Fruit fly (Drosophila melanogaster) Kc167 (cell line): Measurements from ENCODE around the gene CG14805.

ENCODE experiments used
- Myc ChIP-seq: fragments of >200 bp; optimal IDR thresholded peaks from 2 replicates; lab custom pipeline; 2017; ENCODE audit warnings: missing external identifiers
- Sin3A ChIP-seq: fragments of >200 bp; optimal IDR thresholded peaks from 2 replicates; lab custom pipeline; 2018; ENCODE audit warnings: missing external identifiers
- h ChIP-seq: fragments of >200 bp; optimal IDR thresholded peaks from 3 replicates; lab custom pipeline; 2018; ENCODE audit warnings: missing external identifiers
- insv ChIP-seq: fragments of >200 bp; optimal IDR thresholded peaks from 3 replicates; lab custom pipeline; 2018; ENCODE audit warnings: missing external identifiers
- psq ChIP-seq: fragments of >200 bp; optimal IDR thresholded peaks from 2 replicates; lab custom pipeline; 2017; ENCODE audit warnings: missing external identifiers
- ttk ChIP-seq: sonication (Bioruptor generic); optimal IDR thresholded peaks from 2 replicates; lab custom pipeline; 2017; ENCODE audit warnings: missing external identifiers

Gene CG14805

DNA sequence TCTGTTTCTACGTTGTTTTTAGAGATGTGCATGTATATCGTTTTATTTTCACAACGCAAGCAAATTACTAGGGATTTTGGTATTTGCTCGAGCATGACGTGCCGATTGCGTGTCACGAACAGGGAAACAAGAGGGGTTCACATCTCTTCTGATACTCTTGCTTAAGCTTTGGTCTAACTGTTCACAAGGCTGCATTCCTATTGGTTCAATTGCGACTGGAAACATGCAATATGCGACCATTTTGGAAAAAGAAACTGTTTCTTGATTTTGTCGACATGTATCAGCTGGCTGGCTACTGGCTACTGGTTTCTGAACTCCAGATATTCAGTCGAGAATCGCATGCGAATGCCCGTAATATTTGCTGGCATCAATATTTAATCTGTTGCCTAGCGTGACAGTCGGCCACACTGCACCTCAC lies 3.0 kb downstream of the CG14805 start, which contains the start of gene Coa8:
Coa8 (plus strand) TSS at position 144 of the 418 bp plus-strand sequence.
- no peak for TF ChIP-seq Sin3A (lab: Kevin White, UChicago)
- TF ChIP-seq Myc (lab: Kevin White, UChicago), result no peak
- no peak for TF ChIP-seq h (lab: Kevin White, UChicago)
- no peak for TF ChIP-seq insv
- no peak for TF ChIP-seq ttk
- TF ChIP-seq psq, result no peak

DNA sequence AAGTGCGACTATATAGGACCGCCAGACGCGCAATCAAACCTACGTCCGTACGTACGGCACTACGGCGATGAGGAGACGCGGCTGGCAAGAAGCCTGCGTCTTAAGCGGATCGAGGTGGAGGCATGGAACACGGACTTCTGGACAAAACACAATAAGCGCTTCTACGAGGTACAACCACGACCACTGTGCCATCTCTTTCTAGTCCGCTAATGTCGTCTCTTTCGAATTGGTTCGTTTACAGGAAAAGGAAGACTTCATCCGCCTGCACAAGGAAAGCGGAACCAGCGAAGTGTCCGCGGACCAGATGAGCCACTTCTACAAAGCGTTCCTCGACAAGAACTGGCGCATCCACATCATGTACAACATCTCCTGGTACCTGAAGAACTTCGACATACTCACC lies 3.7 kb downstream of the CG14805 start:
- TF ChIP-seq Myc (lab: Kevin White, UChicago), result no peak
- TF ChIP-seq h (lab: Kevin White, UChicago), result no peak
- no peak for TF ChIP-seq insv
- no peak for TF ChIP-seq Sin3A (lab: Kevin White, UChicago)
- no peak for TF ChIP-seq ttk

DNA sequence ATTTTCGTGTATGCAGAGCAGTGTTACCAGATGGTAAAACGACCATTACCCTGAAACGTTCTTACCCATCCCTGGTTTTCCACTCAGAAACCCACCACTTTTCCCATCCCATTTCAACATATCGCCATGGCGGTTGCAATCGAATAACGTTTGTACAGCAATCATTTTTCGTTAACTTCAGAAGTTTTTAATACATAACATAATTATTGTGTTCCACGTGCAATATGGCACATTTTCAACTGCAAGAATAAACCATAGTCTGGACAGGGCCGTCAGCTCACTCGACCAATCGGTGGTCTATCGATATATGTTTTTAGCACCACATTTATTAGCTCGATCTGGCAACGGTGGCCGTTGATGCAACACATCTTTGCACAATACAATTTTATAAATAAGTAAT lies 12.8 kb downstream of the CG14805 start, which contains the start of the genes trr and mRpL16:
trr (minus strand) TSS at position 25 of the 400 bp plus-strand sequence.
mRpL16 (plus strand) TSS at position 331 of the 400 bp plus-strand sequence.
- TF ChIP-seq ttk (no peak), psq (no peak), insv (no peak), Sin3A (lab: Kevin White, UChicago) (no peak), Myc (lab: Kevin White, UChicago) (no peak), h (lab: Kevin White, UChicago) (no peak)

DNA sequence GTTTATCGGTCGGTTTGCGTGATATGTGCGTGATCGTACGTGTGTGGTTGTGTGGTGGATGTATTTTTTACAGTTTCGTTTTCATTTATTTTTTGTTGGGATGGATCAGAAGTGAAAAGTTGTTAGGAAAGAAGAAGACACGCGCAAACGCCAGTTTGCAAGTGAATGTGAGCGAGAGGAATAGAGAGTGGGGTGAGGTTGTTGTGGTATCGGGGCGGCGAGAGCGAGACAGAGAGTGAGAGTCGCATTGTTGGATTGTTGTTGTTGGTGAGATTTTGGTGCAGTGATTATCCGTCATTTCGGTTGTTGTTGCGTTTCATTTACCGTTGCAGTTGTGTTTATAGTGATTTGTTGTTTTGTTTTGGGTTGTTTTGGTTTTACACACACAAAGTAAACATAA lies 16.4 kb downstream of the CG14805 start:
- no peak for TF ChIP-seq Myc (lab: Kevin White, UChicago)
- TF ChIP-seq Sin3A (lab: Kevin White, UChicago), result no peak
- TF ChIP-seq insv, result no peak
- TF ChIP-seq h (lab: Kevin White, UChicago), result no peak
- no peak for TF ChIP-seq ttk

DNA sequence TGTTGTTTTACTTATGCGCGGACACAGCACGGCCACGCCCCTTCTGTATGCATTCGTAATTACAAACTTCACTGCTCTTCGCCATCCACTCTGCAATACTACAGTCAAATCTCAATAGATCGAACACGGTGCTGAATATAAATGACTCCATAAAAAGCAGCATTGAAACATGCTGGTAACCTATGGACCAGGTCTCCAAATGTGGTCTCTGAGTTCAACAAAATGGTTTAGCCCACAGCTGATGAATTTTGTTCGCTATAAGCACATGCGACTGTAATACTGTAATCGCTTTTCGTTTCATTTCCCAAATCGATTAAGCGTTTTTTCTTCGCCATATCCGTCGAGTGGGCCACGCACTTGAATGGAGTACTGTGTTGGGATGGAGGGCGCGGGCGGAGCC lies 20.3 kb downstream of the CG14805 start:
- no peak for TF ChIP-seq ttk

DNA sequence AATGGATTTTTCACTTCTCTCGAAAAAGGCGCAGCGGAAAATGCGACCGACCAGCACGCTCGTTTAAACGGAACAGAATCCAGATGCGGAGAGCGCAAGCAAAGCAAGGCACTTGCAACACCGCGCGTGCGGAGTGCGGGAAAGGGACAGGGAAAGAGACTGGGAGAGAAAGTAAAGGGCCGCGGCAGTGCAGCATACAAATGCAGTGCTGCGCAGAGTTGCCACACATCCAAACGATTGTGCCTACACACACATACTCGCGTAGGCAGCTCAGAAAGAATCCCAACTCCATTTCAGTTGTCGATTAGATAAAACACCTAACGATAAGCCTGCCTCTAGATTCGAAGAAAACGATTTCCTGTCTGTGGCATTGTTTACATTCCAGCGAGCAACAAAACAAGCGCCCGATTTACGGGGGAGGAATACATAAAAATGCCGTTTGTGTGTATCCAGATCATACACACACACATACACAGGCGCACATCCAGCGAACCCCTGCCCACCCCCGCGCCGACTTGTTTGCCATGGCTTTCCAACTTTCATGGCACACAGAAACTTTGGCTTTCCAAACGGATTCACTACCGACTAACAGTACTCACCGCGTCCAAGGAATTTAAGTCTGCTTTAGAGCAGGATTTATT lies 22.4 kb downstream of the CG14805 start:
- TF ChIP-seq ttk (no peak), psq (no peak), Myc (lab: Kevin White, UChicago) (no peak), Sin3A (lab: Kevin White, UChicago) (no peak), insv (no peak), h (lab: Kevin White, UChicago) (no peak)

DNA sequence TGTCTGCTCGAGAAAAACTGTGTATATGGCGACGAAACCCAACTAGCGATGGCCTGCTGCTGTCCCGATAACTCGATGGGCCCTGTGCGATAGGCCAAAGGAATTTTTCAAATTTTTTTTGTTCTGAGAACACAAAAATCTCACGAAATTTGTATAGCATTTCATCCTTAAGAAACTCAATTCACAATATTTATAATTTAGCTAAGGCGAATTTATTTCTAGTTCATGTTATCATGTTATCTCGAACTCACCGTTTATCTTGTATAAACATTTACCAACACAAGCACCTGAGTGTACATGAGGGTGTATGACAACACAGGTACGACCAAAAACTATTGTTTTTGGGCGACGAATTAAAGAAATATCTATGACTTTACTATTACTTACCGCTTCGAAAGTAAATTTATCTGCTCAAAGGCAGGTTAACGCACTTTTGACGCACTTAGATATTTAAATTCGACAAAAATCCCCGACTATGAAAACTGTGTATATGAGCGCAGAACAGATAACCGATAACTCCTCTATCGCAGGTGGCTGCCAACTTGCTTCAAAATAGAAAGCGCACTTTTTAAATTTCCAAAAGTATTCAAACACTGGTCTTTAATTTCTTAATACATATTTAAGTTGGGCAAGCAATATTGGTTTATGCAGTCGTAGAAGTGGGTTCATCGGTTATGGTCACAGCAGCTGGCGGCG lies 23.2 kb downstream of the CG14805 start, which contains the start of gene arm:
arm (minus strand) TSS at position 524 of the 696 bp plus-strand sequence.
- TF ChIP-seq h (lab: Kevin White, UChicago) (no peak), psq (no peak), Sin3A (lab: Kevin White, UChicago) (no peak), Myc (lab: Kevin White, UChicago) (no peak), insv (no peak), ttk (no peak)

DNA sequence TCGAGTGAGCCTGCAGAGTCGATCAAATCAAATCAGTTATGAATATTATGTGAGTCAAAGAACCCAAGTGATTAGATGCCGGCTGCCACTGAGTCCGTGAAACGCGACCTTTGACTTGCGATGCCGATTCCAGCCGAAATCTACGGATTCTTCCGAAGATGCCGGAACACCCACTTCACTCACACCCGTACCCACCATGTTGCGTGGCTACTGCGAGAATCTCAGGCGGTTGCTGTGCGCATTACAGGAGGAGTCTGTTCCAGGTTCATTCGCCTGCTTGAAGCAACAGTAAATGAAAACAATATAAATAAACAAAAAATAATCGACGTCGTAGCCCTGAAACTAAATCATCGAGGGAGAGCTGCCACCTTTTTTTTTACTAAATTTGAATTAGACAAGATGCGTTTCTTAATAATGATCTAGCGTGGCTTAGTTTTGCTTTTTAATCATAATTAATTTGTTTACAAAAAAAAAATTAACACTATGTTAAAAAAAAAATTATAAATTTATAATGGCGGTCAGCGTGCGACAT lies 24.6 kb downstream of the CG14805 start, which contains the start of gene Ldaf1:
Ldaf1 (minus strand) TSS at position 307 of the 532 bp plus-strand sequence.
- TF ChIP-seq Sin3A (lab: Kevin White, UChicago), result no peak
- TF ChIP-seq h (lab: Kevin White, UChicago), result no peak
- TF ChIP-seq psq, result no peak
- no peak for TF ChIP-seq Myc (lab: Kevin White, UChicago)
- TF ChIP-seq ttk, result no peak
- no peak for TF ChIP-seq insv

DNA sequence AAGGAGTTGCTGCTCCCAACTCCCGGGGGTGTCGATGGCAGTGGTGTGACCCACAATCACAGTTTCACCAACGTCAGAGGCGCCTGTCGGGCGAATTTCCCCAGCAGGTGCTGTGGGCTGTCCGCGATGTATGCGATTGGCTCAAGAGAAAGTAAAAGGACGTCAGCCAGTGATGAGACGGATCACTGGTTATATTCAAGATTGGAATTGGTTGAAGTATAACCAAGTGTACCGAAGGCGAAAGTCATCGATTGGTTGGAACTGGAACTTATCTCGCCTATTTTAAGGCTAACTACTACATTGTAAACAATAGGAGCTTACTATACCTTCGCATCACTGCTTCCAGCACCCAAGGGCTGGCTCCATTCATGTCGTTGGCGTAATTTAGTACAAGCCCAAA lies 26.0 kb downstream of the CG14805 start, which contains the start of gene CG32801:
CG32801 (minus strand) TSS at position 101 of the 400 bp plus-strand sequence.
- TF ChIP-seq h (lab: Kevin White, UChicago), result no peak
- TF ChIP-seq Myc (lab: Kevin White, UChicago), result no peak
- TF ChIP-seq Sin3A (lab: Kevin White, UChicago), result no peak
- TF ChIP-seq ttk, result no peak
- TF ChIP-seq insv, result no peak
- TF ChIP-seq psq, result no peak

DNA sequence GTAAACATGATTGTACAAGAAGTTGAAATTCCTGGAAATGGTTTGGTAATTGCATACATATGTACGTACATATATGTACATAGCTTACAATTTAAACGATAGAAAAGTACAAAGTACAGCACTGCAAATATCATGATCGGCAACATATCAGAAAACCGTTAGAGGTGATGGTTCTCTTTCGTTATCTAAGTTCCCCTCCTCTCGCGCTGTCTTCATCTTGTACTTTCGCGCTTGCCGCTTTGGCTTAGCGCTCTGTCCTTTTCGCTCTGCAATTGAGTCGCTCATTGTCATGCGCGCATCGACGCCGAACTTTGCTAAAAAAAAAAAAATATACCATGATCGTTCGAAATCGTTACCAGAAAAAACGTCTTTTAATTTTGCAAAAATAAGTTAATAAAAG lies 26.9 kb downstream of the CG14805 start:
- TF ChIP-seq Sin3A (lab: Kevin White, UChicago) (no peak), insv (no peak), h (lab: Kevin White, UChicago) (no peak), Myc (lab: Kevin White, UChicago) (no peak), ttk (no peak), psq (no peak)

DNA sequence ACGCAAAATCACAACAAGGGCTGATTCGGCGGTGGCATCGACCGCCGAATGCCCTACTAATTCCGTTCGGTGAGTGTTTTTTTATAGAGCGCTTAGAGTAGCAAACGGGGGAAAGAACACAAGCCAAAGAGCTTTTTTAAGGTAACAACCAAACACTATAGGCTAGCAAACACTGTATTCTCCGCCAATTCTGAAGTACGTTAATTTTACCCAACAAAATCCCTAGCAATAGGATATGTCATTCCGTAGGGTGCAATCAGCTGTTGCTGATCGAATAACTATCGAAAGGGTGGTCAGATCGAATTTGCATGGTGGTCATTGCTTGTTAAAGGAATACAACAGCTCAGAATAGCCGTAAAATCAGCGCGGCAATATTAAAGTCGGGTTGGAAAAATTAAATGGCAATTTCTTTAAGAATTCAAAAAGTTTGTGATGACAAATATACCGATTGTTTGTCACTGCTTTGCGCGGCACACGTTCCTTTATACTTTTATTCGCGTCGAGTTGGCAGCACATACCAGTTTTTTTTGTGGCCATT lies 30.7 kb downstream of the CG14805 start, which contains the start of gene mip130:
mip130 (plus strand) TSS at position 513 of the 538 bp plus-strand sequence.
- TF ChIP-seq insv, result no peak
- TF ChIP-seq Sin3A (lab: Kevin White, UChicago), result no peak
- no peak for TF ChIP-seq ttk

DNA sequence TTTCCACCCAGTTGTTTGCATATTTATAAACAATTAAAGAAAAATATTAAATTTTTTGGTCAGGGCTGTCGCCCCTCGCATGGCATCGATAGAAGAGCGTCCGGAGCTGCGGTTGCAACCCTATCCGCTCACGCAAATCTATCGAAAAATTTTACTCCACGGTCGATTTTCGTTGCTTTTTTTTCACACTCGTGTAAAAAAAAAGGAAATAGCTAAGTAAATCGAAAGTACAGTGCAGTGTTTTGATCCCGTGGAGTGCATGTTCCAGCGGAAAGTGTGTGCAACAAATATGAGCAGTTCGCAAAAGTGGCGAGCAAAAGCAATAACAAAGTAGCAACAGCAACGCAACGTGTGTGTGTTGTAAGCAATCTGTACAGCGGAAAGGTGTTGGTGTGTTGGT lies 31.6 kb downstream of the CG14805 start, which contains the start of the genes Edem1 and Rbcn-3B:
Edem1 (minus strand) TSS at position 71 of the 400 bp plus-strand sequence.
Rbcn-3B (plus strand) TSS at position 164 of the 400 bp plus-strand sequence.
- no peak for TF ChIP-seq insv
- TF ChIP-seq ttk, result no peak
- TF ChIP-seq psq, result no peak
- no peak for TF ChIP-seq h (lab: Kevin White, UChicago)
- no peak for TF ChIP-seq Myc (lab: Kevin White, UChicago)
- TF ChIP-seq Sin3A (lab: Kevin White, UChicago), result no peak
